Worm (Caenorhabditis elegans): ENCODE results near the gene W07G4.8.

DNA sequence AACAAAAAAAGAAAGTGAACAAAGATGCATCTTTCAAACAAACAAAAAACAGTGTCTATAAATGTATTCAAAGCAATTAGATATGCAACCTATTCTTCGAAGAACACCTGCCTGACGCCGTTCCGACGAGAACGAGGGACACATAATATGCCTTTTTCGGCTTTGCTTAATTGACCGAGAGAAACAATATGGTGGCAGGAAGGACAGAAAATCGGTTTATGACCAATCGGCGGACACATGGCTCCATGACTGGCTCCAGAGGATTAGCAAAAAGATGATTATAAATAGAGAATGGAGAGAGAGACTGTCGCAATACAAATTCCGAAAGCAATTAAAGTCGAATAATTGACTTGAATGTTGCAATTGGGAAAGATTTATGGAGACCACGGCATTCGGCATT is 31.1 kb downstream of the W07G4.8 start:
- TF ChIP-seq ets-4 (tag; optimal IDR thresholded peaks at IDR 0.05) (no peak), nhr-11 (tag; optimal IDR thresholded peaks at IDR 0.05) (no peak)

Data from whole organism, late embryonic.